Worm (Caenorhabditis elegans) whole organism, dauer: Measurements from ENCODE around the gene F55A4.3.

ENCODE experiments used
- unc-62 ChIP-seq: sonication (generic microtip); optimal IDR thresholded peaks from 2 replicates; lab custom pipeline; 2017; ENCODE audit warnings: missing biosample characterization, missing genetic modification reagents, missing genetic modification characterization

F55A4.3 gene

DNA sequence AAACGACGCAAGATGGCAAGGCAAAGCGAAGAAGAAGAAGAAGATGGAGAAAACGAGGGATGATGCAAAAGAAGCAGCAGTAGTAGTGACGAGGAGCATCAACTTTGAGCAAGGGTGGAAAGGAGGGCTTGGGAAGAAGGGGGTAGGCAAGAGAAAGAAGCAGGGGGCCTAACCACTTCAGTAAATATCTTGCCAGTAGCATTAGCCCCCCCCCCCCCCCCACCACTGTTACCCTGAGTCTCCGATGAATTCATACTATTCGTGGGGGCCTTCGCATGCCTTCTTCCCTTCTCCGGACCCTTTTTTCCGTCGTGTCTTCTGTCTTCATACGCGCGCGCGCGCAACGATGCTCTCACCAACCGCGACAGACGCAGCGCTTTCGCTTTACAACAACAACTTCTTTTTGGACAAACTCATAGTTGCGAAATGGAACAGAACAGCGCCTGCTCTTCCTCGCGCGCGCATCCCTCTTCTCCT is 3.0 kb downstream of the F55A4.3 start:
- no peak for TF ChIP-seq unc-62 (GFP tag; lab: Kevin White, UChicago)

ce11 chrX:1018586-1018985 is 6.3 kb downstream of the F55A4.3 start:
- no peak for TF ChIP-seq unc-62 (GFP tag; lab: Kevin White, UChicago)

- TF ChIP-seq unc-62 (GFP tag; lab: Kevin White, UChicago), result no peak
These were observed 7.5 kb downstream of the F55A4.3 start, which contains the start of the genes F55A4.13 and nlf-1 for ce11 chrX:1017456-1017855. Gene F55A4.13, minus strand, starts transcription at chrX:1017556. Gene nlf-1, minus strand, starts transcription at chrX:1017567.

DNA sequence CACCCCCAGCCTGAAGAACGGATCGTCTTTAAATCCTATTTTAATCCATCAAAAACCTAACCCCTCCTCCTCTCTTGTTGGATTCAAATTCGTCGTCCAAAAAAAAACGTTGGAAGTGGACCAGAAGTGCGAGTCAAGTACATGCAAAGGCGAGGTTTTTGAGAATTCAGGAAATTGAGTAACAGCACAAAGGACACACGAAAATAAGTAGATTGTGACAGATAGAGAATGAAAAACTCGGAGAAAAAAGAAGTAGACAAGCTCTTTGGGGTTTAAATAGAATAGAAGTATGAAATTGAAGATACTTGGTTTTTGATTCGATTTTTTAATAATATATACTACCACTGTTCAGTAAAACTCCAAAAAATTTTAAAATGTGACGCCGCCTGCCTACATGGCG is 10.2 kb downstream of the F55A4.3 start:
- TF ChIP-seq unc-62 (GFP tag; lab: Kevin White, UChicago), result no peak

DNA sequence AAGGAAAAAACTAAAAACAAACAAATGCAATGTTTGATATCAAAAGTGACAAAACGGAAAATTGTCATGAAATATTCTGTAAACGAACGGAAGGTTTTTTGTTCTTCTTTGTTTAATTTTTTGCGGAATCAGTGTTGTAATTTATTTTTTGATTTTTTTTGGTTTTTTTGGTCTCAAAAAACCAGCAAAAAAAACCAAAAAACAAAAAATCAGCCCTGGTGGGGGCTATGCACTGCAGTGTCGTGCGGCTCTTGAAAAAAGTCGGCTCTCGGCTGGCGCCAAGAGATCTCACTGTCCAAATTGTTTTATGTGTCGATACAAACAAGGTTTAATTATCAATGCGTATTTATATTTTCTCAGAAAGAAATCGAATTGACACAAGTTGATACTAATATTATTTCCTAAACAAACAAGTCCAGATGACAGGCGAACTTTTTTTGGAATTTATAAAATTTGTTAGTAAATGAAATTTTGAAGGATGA is 12.5 kb downstream of the F55A4.3 start:
- TF ChIP-seq unc-62 (GFP tag; lab: Kevin White, UChicago), result no peak

- TF ChIP-seq unc-62 (GFP tag; lab: Kevin White, UChicago), result no peak
These were observed 14.1 kb downstream of the F55A4.3 start for ce11 chrX:1010627-1011452.

ce11 chrX:1009512-1009911 is 15.4 kb downstream of the F55A4.3 start:
- no peak for TF ChIP-seq unc-62 (GFP tag; lab: Kevin White, UChicago)

DNA sequence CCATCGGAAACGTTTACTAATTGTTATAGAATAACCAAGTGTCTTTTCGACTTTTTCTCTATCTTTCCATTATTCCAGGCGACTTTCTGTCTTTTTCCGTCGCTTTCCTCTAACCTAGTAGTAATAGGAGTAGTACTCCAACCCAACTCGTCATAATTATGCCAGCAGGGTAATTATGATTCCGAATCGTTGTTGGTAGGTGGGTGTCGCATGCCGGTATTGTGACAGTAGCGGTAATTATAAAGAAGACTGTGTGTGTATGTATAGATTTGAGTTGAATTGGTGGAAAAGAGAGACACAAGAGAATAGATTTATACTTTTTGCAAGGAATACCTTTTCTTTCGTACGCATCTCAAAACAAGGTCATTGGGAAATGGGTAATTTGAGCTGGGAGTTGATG is 19.9 kb downstream of the F55A4.3 start:
- no peak for TF ChIP-seq unc-62 (GFP tag; lab: Kevin White, UChicago)

DNA sequence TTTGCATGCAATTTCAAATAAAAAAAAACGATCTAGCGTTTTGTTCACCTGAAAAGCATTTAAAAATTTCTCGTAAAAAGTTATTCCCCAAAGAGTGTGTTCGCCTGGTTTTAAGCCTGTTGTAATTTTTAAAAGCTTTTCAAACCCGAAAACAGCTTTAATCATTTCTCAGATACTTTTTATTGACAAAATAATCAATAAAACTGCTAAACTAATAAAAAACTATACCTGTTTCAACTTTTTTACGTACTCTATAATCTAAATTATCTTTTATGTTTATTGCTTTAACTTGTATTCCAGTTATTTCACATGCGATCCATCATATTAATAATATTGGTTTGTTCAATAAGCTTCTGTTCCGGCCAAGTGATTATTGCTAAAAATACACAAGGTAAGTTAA is 20.9 kb downstream of the F55A4.3 start, which contains the start of gene cutl-21:
TSS of gene cutl-21 (plus strand) at position 301 of the 400 bp plus-strand sequence.
- no peak for TF ChIP-seq unc-62 (GFP tag; lab: Kevin White, UChicago)

DNA sequence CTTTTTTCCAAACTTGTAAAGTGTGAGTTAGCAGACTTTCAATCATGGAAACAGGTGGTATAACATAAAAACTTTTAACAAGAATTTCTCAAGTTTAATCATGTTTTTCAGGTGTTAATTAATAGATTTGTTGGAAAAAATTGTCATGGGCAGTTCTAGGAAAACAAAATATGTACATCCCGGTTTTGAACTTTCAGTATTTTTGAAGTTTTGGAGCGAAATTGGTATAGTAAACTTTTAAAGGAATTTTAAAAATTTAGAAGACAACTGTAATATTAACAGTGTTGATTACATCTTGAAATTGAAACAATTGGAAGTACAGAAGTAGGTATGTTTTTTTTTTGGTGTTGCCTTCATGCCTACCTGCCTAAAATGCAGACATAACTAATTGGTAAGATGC is 30.2 kb downstream of the F55A4.3 start:
- TF ChIP-seq unc-62 (GFP tag; lab: Kevin White, UChicago), result no peak

ce11 chrX:992650-993403 is 32.1 kb downstream of the F55A4.3 start:
- TF ChIP-seq unc-62 (GFP tag; lab: Kevin White, UChicago), result no peak

ce11 chrX:991274-991673 is 33.6 kb downstream of the F55A4.3 start, which contains the start of the genes C09E10.3 and dgk-1:
Gene C09E10.3, minus strand, starts transcription at chrX:991374.
Gene dgk-1, minus strand, starts transcription at chrX:991456.
- TF ChIP-seq unc-62 (GFP tag; lab: Kevin White, UChicago), result no peak

DNA sequence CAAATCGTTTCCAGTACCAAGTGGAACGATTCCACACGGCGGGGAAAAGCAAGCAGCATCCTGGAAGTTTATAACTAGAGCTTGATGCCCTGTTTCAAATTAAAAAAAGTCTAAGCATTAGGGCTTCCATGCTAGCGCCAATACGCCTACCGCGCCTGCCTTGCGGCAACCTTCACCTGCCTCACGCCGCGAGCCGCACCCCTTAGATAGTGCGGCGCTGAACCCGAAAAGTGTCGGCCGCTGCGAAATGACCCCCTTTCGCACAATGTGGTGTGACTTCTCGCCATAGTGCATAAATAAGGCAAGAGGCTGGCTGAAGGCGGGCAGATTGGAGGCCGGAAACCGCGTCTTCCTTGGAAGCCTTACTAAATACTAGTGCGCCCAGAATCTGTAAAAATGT is 38.4 kb downstream of the F55A4.3 start:
- TF ChIP-seq unc-62 (GFP tag; lab: Kevin White, UChicago), result no peak

DNA sequence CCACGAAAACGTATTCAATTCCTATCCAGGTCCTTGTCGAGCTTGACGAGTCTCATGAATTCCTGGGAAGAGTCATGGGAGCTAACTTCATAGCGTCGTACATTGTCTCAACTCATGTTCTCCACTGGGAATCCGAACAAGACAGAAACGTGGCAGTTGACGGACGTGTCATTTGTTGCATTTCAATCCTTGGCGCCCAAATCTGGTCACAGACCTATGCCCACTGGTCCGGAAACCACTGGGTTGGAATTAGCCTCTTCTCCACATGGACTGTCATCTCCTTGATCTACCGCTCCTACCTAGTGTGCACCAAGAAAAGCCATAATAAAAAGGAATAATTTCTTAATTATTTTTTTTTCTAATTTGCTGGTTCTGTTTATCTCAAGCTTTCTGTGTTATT is 42.3 kb downstream of the F55A4.3 start:
- no peak for TF ChIP-seq unc-62 (GFP tag; lab: Kevin White, UChicago)

DNA sequence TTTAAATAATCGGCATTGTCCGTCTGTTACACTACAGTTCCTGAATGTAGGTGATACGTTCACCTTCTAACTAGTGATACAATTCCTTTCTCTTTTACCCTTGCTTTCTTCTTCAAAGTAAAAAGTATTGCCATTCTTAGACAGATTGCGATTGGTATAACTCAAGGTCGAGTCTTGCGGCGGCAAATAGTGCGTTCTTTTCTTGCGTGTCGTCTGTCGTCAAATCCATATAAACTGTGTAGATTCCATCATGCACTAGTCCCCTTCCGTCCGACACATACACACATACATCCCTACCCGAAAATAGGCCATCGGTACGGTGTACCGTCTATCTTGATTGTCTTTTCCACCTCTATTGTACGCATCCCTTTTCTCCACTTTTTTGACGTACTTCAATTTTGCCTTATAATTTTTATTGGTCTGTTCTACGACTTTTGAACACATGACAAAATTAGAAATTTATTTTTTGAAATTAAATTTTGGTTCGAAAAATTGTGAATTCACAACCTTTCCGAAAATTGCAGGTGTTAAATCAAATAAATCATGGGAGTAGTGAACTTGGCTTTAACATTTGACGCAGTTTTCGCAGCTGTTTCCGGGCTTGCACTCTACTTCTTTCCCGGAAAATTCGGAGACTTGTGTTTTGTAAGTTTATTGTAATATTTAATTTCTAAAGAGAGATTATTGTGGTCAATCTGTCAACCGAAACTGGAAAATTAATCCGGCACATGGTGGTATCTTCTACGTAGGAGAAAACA is 44.5 kb downstream of the F55A4.3 start, which contains the start of gene C44C1.1:
TSS of gene C44C1.1 (plus strand) at position 525 of the 758 bp plus-strand sequence.
- no peak for TF ChIP-seq unc-62 (GFP tag; lab: Kevin White, UChicago)
